Fruit fly (Drosophila melanogaster) whole organism, wandering third instar larva: ENCODE results near the gene CG5246.
A peak's percentile ranks its signal among the peaks of the same experiment; 100 is the strongest.

Source experiments
- CG32264 ChIP-seq: fragments of 200-800 bp; sonication (Bioruptor generic); optimal IDR thresholded peaks from 2 replicates; lab custom pipeline; 2016; ENCODE audit warnings: missing biosample characterization, missing genetic modification characterization
- CG9705 ChIP-seq: fragments of 200-800 bp; sonication (Bioruptor generic); optimal IDR thresholded peaks from 2 replicates; lab custom pipeline; 2018; ENCODE audit warnings: missing biosample characterization, mild to moderate bottlenecking, missing genetic modification characterization
- CrebA ChIP-seq: fragments of 200-800 bp; sonication (Bioruptor generic); optimal IDR thresholded peaks from 2 replicates; lab custom pipeline; 2016; ENCODE audit warnings: missing biosample characterization, mild to moderate bottlenecking, missing genetic modification characterization, borderline replicate concordance
- Dfd ChIP-seq: fragments of >200 bp; optimal IDR thresholded peaks from 2 replicates; lab custom pipeline; 2017; ENCODE audit warnings: missing biosample characterization, missing genetic modification characterization
- Dif ChIP-seq: fragments of 200-275, 200-300 bp; sonication (Bioruptor generic); optimal IDR thresholded peaks from 2 replicates; lab custom pipeline; 2018; ENCODE audit warnings: missing biosample characterization, missing genetic modification characterization; ENCODE audit not compliant: partially characterized antibody
- GATAd ChIP-seq: sonication (Bioruptor generic); optimal IDR thresholded peaks from 2 replicates; lab custom pipeline; 2016; ENCODE audit warnings: missing biosample characterization, missing genetic modification characterization
- HLH106 ChIP-seq: fragments of 200-800 bp; optimal IDR thresholded peaks from 3 replicates; lab custom pipeline; 2019; ENCODE audit warnings: missing biosample characterization, mild to moderate bottlenecking, missing genetic modification characterization, moderate library complexity
- Hnf4 ChIP-seq: fragments of 200-800 bp; sonication (Bioruptor generic); optimal IDR thresholded peaks from 2 replicates; lab custom pipeline; 2016; ENCODE audit warnings: missing biosample characterization, mild to moderate bottlenecking, missing genetic modification characterization
- Hr78 ChIP-seq: fragments of >200 bp; optimal IDR thresholded peaks from 2 replicates; lab custom pipeline; 2017; ENCODE audit warnings: missing biosample characterization, missing genetic modification characterization
- Hr83 ChIP-seq: fragments of 200-300 bp; sonication (Bioruptor generic); optimal IDR thresholded peaks from 2 replicates; lab custom pipeline; 2016; ENCODE audit warnings: missing biosample characterization, mild to moderate bottlenecking, missing genetic modification characterization, moderate library complexity; ENCODE audit not compliant: poor library complexity, severe bottlenecking
- Jra ChIP-seq: sonication (Bioruptor generic); optimal IDR thresholded peaks from 2 replicates; lab custom pipeline; 2016; ENCODE audit warnings: missing biosample characterization, missing genetic modification characterization
- Mio ChIP-seq: sonication (Bioruptor generic); optimal IDR thresholded peaks from 2 replicates; lab custom pipeline; 2016; ENCODE audit warnings: missing biosample characterization, missing genetic modification characterization
- Myc ChIP-seq: fragments of >200 bp; optimal IDR thresholded peaks from 2 replicates; lab custom pipeline; 2017
- OdsH ChIP-seq: fragments of 200-800 bp; sonication (Bioruptor generic); optimal IDR thresholded peaks from 2 replicates; lab custom pipeline; 2016; ENCODE audit warnings: missing biosample characterization, mild to moderate bottlenecking, missing genetic modification characterization
- Rel ChIP-seq, 2 experiments: fragments of 200-800 bp; sonication (Bioruptor generic) in 1 of 2; optimal IDR thresholded peaks; 2 replicates in 1 of 2; 3 replicates in 1 of 2; lab custom pipeline; 2016 to 2019; ENCODE audit warnings: mild to moderate bottlenecking in 2 of 2, missing biosample characterization in 2 of 2, missing genetic modification characterization in 2 of 2, moderate library complexity in 1 of 2
- Sp1 ChIP-seq: fragments of 200-800 bp; sonication (Bioruptor generic); optimal IDR thresholded peaks from 3 replicates; lab custom pipeline; 2019; ENCODE audit warnings: missing biosample characterization, mild to moderate bottlenecking, missing genetic modification characterization, moderate library complexity
- br ChIP-seq: fragments of 200-800 bp; sonication (Bioruptor generic); optimal IDR thresholded peaks from 2 replicates; lab custom pipeline; 2016; ENCODE audit warnings: missing biosample characterization, missing genetic modification characterization
- brk ChIP-seq: fragments of 200-800 bp; sonication (Bioruptor generic); optimal IDR thresholded peaks from 2 replicates; lab custom pipeline; 2016; ENCODE audit warnings: missing biosample characterization, mild to moderate bottlenecking, missing genetic modification characterization
- dl ChIP-seq, 2 experiments: fragments of 175-275, 200-275 bp in 1 of 2; fragments of 200-275 bp in 1 of 2; sonication (Bioruptor generic); optimal IDR thresholded peaks; lab custom pipeline; 2018; ENCODE audit warnings: mild to moderate bottlenecking in 2 of 2, missing biosample characterization in 2 of 2, missing genetic modification characterization in 2 of 2, moderate library complexity in 2 of 2; ENCODE audit not compliant: partially characterized antibody in 2 of 2, insufficient read depth in 1 of 2
- dmrt93B ChIP-seq: fragments of 200-800 bp; sonication (Bioruptor generic); optimal IDR thresholded peaks from 2 replicates; lab custom pipeline; 2018; ENCODE audit warnings: missing biosample characterization, mild to moderate bottlenecking, missing genetic modification characterization
- dsf ChIP-seq: sonication (Bioruptor generic); optimal IDR thresholded peaks from 2 replicates; lab custom pipeline; 2016; ENCODE audit warnings: missing biosample characterization, missing genetic modification characterization, borderline replicate concordance
- foxo ChIP-seq, 2 experiments: fragments of 200-800 bp; sonication (Bioruptor generic); optimal IDR thresholded peaks; 2 replicates in 1 of 2; 3 replicates in 1 of 2; lab custom pipeline; 2016 to 2017; ENCODE audit warnings: missing biosample characterization in 2 of 2, missing genetic modification characterization in 2 of 2
- fru ChIP-seq: fragments of 200-800 bp; sonication (Bioruptor generic); optimal IDR thresholded peaks from 3 replicates; lab custom pipeline; 2016; ENCODE audit warnings: missing biosample characterization, mild to moderate bottlenecking, missing genetic modification characterization
- h ChIP-seq: fragments of 200-800 bp; sonication (Bioruptor generic); optimal IDR thresholded peaks from 3 replicates; lab custom pipeline; 2016; ENCODE audit warnings: missing biosample characterization, mild to moderate bottlenecking, missing genetic modification characterization
- lola ChIP-seq: fragments of >200 bp; optimal IDR thresholded peaks from 2 replicates; lab custom pipeline; 2017; ENCODE audit warnings: missing biosample characterization, missing genetic modification characterization
- pan ChIP-seq: fragments of >200 bp; optimal IDR thresholded peaks from 2 replicates; lab custom pipeline; 2017
- psq ChIP-seq: fragments of 200-800 bp; sonication (Bioruptor generic); optimal IDR thresholded peaks from 3 replicates; lab custom pipeline; 2017; ENCODE audit warnings: missing biosample characterization, mild to moderate bottlenecking, missing genetic modification characterization, moderate library complexity
- rgr ChIP-seq: fragments of 200-800 bp; sonication (Bioruptor generic); optimal IDR thresholded peaks from 3 replicates; lab custom pipeline; 2016; ENCODE audit warnings: missing biosample characterization, mild to moderate bottlenecking, missing genetic modification characterization
- tai ChIP-seq: sonication (Bioruptor generic); optimal IDR thresholded peaks from 2 replicates; lab custom pipeline; 2016; ENCODE audit warnings: missing biosample characterization, missing genetic modification characterization
- usp ChIP-seq: fragments of >200 bp; optimal IDR thresholded peaks from 2 replicates; lab custom pipeline; 2017; ENCODE audit warnings: missing biosample characterization, missing genetic modification characterization
- woc ChIP-seq: sonication (Bioruptor generic); optimal IDR thresholded peaks from 2 replicates; lab custom pipeline; 2016; ENCODE audit warnings: missing biosample characterization, mild to moderate bottlenecking, missing genetic modification characterization

CG5246 gene

dm6 chr3R:17126838-17127237 lies 9.1 kb upstream of the CG5246 start, which contains the start of the genes CG17477 and CG31269:
Gene CG17477 (minus strand): TSS chr3R:17126938.
Gene CG31269 (plus strand): TSS chr3R:17127126.
- TF ChIP-seq Dfd (GFP tag; lab: Kevin White, UChicago) (no peak), HLH106 (no peak), OdsH (GFP tag; lab: Kevin White, UChicago) (no peak), dl (GFP tag; optimal IDR thresholded peaks at IDR 0.05; lab: Kevin White, UChicago; ENCODE audit: insufficient read depth in 1 of 2, partially characterized antibody in 2 of 2) (no peak), br (no peak)

- TF ChIP-seq h (GFP tag; lab: Kevin White, UChicago) (no peak), dmrt93B (GFP tag; lab: Kevin White, UChicago) (no peak), Mio (GFP tag; lab: Kevin White, UChicago) (no peak), Myc (no peak), CG9705 (GFP tag; lab: Kevin White, UChicago) (no peak), Sp1 (GFP tag; lab: Kevin White, UChicago) (no peak), brk (GFP tag; lab: Kevin White, UChicago) (no peak), dsf (no peak), woc (no peak), usp (GFP tag; lab: Kevin White, UChicago) (no peak), CrebA (GFP tag; lab: Kevin White, UChicago) (no peak), HLH106 (no peak), dl (GFP tag; optimal IDR thresholded peaks at IDR 0.05; lab: Kevin White, UChicago; ENCODE audit: insufficient read depth in 1 of 2, partially characterized antibody in 2 of 2) (no peak), Jra (GFP tag; lab: Kevin White, UChicago) (no peak), GATAd (GFP tag; lab: Kevin White, UChicago) (no peak), Hnf4 (GFP tag; lab: Kevin White, UChicago) (no peak), foxo (GFP tag; optimal IDR thresholded peaks at IDR 0.05; lab: Kevin White, UChicago) (no peak), rgr (GFP tag; lab: Kevin White, UChicago) (no peak)
These were observed 8.0 kb upstream of the CG5246 start, which contains the start of gene CG31265 for dm6 chr3R:17127912-17128311. Gene CG31265 (plus strand): TSS chr3R:17128212.

DNA sequence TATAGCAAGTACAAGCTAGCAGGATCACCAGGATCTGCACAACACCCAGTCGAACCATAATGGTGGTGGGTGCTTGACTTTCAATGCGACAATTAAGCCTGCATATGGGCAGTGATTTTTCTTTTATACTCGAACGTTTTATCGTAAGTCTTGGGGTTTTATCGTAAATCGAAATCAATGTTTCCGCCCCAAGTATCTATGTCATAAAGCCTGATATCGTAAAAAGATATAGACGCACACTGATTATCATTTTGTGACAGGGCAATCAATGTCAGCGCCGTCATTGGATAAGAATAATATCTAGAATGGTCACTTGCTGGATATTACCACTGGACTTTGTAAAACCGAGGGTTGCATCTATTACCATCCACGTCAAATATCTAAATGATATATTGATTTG lies 5.6 kb upstream of the CG5246 start, which contains the start of gene CG17475:
TSS of gene CG17475 (minus strand) at position 101 of the 400 bp plus-strand sequence.
- TF ChIP-seq dmrt93B (GFP tag; lab: Kevin White, UChicago) = no peak
- no peak for TF ChIP-seq OdsH (GFP tag; lab: Kevin White, UChicago)
- TF ChIP-seq Dfd (GFP tag; lab: Kevin White, UChicago) = no peak
- TF ChIP-seq Jra (GFP tag; lab: Kevin White, UChicago) = no peak
- no peak for TF ChIP-seq CG32264 (GFP tag; lab: Kevin White, UChicago)
- TF ChIP-seq Dif (GFP tag; lab: Kevin White, UChicago) = no peak
- TF ChIP-seq Rel (GFP tag; optimal IDR thresholded peaks at IDR 0.05; lab: Kevin White, UChicago) = no peak
- TF ChIP-seq Rel (tag; optimal IDR thresholded peaks at IDR 0.05; lab: Kevin White, UChicago) = no peak
- no peak for TF ChIP-seq Hr83 (GFP tag; lab: Kevin White, UChicago)
- no peak for TF ChIP-seq HLH106
- no peak for TF ChIP-seq Sp1 (GFP tag; lab: Kevin White, UChicago)
- no peak for TF ChIP-seq Hr78 (GFP tag; lab: Kevin White, UChicago)
- no peak for TF ChIP-seq fru (GFP tag; lab: Kevin White, UChicago)
- no peak for TF ChIP-seq psq (GFP tag; lab: Kevin White, UChicago)
- no peak for TF ChIP-seq tai (GFP tag; lab: Kevin White, UChicago)
- no peak for TF ChIP-seq foxo (GFP tag; optimal IDR thresholded peaks at IDR 0.05; lab: Kevin White, UChicago)

DNA sequence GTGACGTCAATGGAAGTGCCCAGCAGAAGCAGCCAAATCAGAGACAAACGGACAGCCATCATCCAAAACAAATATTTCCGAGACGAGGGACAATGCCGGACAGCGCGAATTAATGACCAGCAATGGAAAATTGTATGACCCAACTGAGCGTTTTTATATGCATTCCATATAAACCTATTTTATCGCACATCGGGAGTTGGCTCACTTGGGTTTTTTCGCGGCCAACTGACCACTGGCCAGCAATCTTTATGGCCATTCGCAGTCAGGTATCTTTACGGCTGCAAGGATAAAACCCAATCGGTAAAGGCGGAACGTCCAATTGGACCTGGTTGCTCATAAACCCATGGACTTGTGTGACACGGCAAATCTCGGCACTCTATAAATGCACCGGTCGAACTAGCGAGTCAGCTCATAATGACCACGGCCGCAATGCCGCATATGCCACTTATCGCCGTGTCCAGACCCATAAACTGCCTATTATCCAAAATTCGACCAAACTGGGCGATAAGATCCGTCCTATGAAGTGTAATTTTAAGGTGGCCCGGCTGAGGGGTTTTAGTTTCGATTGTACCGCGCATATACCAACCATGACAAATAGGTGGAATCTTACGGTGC lies 3.7 kb upstream of the CG5246 start, which contains the start of the genes CG4053 and CG31266:
TSS of gene CG4053 (minus strand) at position 101 of the 615 bp plus-strand sequence.
TSS of gene CG31266 (plus strand) at position 565 of the 615 bp plus-strand sequence.
- TF ChIP-seq br = no peak
- TF ChIP-seq CrebA (GFP tag; lab: Kevin White, UChicago) = peak; percentile 2

DNA sequence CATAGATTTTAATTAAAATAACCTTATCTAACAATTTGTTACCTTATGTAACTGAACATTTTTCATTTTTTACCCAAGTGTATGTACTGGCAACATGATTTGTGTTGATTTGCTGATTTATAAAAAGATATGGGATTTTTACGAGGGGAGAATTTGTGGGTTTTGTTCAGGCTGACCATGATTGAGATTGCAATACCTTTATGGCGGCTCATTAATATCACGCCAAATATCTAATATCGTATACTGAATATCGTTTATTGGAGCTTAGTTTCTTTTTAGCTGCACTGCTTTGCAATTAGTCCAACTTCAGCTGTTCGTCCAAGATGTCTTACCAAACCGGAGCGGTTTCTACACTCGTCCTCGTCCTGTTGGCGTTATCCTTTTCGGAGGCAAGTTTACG lies 2.0 kb upstream of the CG5246 start, which contains the start of gene CG31267:
TSS of gene CG31267 (plus strand) at position 301 of the 400 bp plus-strand sequence.
- TF ChIP-seq br = no peak
- TF ChIP-seq dmrt93B (GFP tag; lab: Kevin White, UChicago) = no peak
- no peak for TF ChIP-seq CG32264 (GFP tag; lab: Kevin White, UChicago)
- TF ChIP-seq usp (GFP tag; lab: Kevin White, UChicago) = no peak
- no peak for TF ChIP-seq fru (GFP tag; lab: Kevin White, UChicago)
- no peak for TF ChIP-seq dl (GFP tag; optimal IDR thresholded peaks at IDR 0.05; lab: Kevin White, UChicago; ENCODE audit: insufficient read depth in 1 of 2, partially characterized antibody in 2 of 2)
- TF ChIP-seq pan (lab: Kevin White, UChicago) = no peak
- no peak for TF ChIP-seq CG9705 (GFP tag; lab: Kevin White, UChicago)
- TF ChIP-seq OdsH (GFP tag; lab: Kevin White, UChicago) = no peak
- no peak for TF ChIP-seq Sp1 (GFP tag; lab: Kevin White, UChicago)
- TF ChIP-seq foxo (GFP tag; optimal IDR thresholded peaks at IDR 0.05; lab: Kevin White, UChicago) = no peak
- no peak for TF ChIP-seq Hr83 (GFP tag; lab: Kevin White, UChicago)
- no peak for TF ChIP-seq woc
- no peak for TF ChIP-seq lola (GFP tag; lab: Kevin White, UChicago)
- TF ChIP-seq brk (GFP tag; lab: Kevin White, UChicago) = no peak
- TF ChIP-seq Hnf4 (GFP tag; lab: Kevin White, UChicago) = no peak
- TF ChIP-seq Mio (GFP tag; lab: Kevin White, UChicago) = no peak
